Fruit fly (Drosophila melanogaster): ENCODE data around the gene CG42637.

CG42637 gene

DNA sequence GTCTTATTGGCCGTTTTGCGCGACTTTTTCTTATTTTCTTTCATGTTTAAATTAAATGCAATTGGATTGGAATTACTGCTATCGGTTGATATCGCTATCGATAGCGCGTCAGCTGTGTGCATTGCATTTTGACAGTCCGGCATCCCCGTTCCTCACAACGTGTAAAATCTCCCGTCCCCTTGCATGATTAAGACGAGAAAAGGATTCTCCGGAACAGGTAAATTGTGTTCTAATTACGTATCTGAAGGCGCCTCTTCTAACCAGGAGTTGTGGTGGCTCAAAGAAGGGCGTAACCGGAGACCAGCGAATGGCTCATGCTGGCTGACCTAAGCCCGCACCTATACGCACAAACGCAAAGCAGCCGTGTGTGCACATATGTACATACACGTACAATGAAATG, 13.7 kb upstream of the CG42637 start, which contains the start of the genes CG14104 and Kap-alpha1 (continued):
- TF ChIP-seq mirr (GFP tag; optimal IDR thresholded peaks at IDR 0.05) (no peak), NFAT (GFP tag; IDR thresholded peaks at IDR 0.05) (no peak), Abd-B (GFP tag; optimal IDR thresholded peaks at IDR 0.05) (no peak), pita (GFP tag; optimal IDR thresholded peaks at IDR 0.05) (no peak), CG17361 (GFP tag; IDR thresholded peaks at IDR 0.05) (no peak), ERR (GFP tag; optimal IDR thresholded peaks at IDR 0.05) (no peak), ato (GFP tag; IDR thresholded peaks at IDR 0.05; ENCODE audit: partially characterized antibody) (peak; percentile 16; the same call in 1 of the 2 replicates), CG16779 (GFP tag; IDR thresholded peaks at IDR 0.05) (no peak), Hey (tag; optimal IDR thresholded peaks at IDR 0.05) (no peak), az2 (GFP tag; optimal IDR thresholded peaks at IDR 0.05) (no peak), CG3407 (GFP tag; optimal IDR thresholded peaks at IDR 0.05) (no peak), ken (GFP tag; IDR thresholded peaks at IDR 0.05) (no peak), HLHmδ (GFP tag; optimal IDR thresholded peaks at IDR 0.05) (no peak), maf-S (GFP tag; optimal IDR thresholded peaks at IDR 0.05) (no peak), nmo (GFP tag; optimal IDR thresholded peaks at IDR 0.05) (no peak), CG8478 (optimal IDR thresholded peaks at IDR 0.05) (peak; percentile 67), CG17186 (GFP tag; optimal IDR thresholded peaks at IDR 0.05) (peak; percentile 30), inv (GFP tag; IDR thresholded peaks at IDR 0.05; ENCODE audit: partially characterized antibody) (peak; percentile 46; the same call in 1 of the 2 replicates), toy (GFP tag; IDR thresholded peaks at IDR 0.05) (no peak), crp (GFP tag; optimal IDR thresholded peaks at IDR 0.05) (peak in 1 of 2 experiments; percentile 86), CG30020 (tag; optimal IDR thresholded peaks at IDR 0.05) (peak; percentile 40), danr (GFP tag; IDR thresholded peaks at IDR 0.05) (no peak), CG12659 (GFP tag; optimal IDR thresholded peaks at IDR 0.05) (peak; percentile 42), usp (GFP tag; optimal IDR thresholded peaks at IDR 0.05) (no peak), CG9727 (GFP tag; optimal IDR thresholded peaks at IDR 0.05) (no peak), oc (tag; optimal IDR thresholded peaks at IDR 0.05) (no peak), CG33557 (GFP tag; optimal IDR thresholded peaks at IDR 0.05) (no peak), CG9817 (tag; optimal IDR thresholded peaks at IDR 0.05) (no peak), Dp (GFP tag; optimal IDR thresholded peaks at IDR 0.05) (peak; percentile 31), CG7556 (GFP tag; optimal IDR thresholded peaks at IDR 0.05) (no peak), dm (GFP tag; optimal IDR thresholded peaks at IDR 0.05) (peak; percentile 85), CG12104 (GFP tag; optimal IDR thresholded peaks at IDR 0.05) (no peak), chinmo (GFP tag; IDR thresholded peaks at IDR 0.05; ENCODE audit: partially characterized antibody) (peak; percentile 88), CG15269 (tag; optimal IDR thresholded peaks at IDR 0.05) (no peak), unc-4 (GFP tag; IDR thresholded peaks at IDR 0.05; ENCODE audit: partially characterized antibody) (peak; percentile 70), bowl (GFP tag; IDR thresholded peaks at IDR 0.05) (no peak), zfh2 (GFP tag; optimal IDR thresholded peaks at IDR 0.05) (no peak), tio (GFP tag; optimal IDR thresholded peaks at IDR 0.05) (no peak), CG6254 (GFP tag; optimal IDR thresholded peaks at IDR 0.05) (no peak), CG30403 (GFP tag; optimal IDR thresholded peaks at IDR 0.05) (no peak), bsh (GFP tag; optimal IDR thresholded peaks at IDR 0.05) (no peak), ara (GFP tag; IDR thresholded peaks at IDR 0.05) (no peak), Lpt (GFP tag; optimal IDR thresholded peaks at IDR 0.05) (no peak), vvl (GFP tag; IDR thresholded peaks at IDR 0.05) (0 out of 2 replicates have a peak, but pooled peaks have one; percentile 20), CG4707 (GFP tag; optimal IDR thresholded peaks at IDR 0.05) (no peak), sisA (GFP tag; IDR thresholded peaks at IDR 0.05) (no peak), CG14965 (GFP tag; optimal IDR thresholded peaks at IDR 0.05; ENCODE audit: borderline replicate concordance) (no peak), BEAF-32 (GFP tag; optimal IDR thresholded peaks at IDR 0.05) (peak; percentile 69), CG17359 (tag; optimal IDR thresholded peaks at IDR 0.05) (no peak), CG17568 (GFP tag; optimal IDR thresholded peaks at IDR 0.05) (no peak), CG11093 (GFP tag; IDR thresholded peaks at IDR 0.05) (no peak)
